Fruit fly (Drosophila melanogaster): ENCODE measurements around the gene CG6800.
"Not testable (repeated sequence)": the region's sequence is repeated elsewhere in the genome, so short reads cannot be mapped to it uniquely, and the experiment has no call there.

Gene CG6800

DNA sequence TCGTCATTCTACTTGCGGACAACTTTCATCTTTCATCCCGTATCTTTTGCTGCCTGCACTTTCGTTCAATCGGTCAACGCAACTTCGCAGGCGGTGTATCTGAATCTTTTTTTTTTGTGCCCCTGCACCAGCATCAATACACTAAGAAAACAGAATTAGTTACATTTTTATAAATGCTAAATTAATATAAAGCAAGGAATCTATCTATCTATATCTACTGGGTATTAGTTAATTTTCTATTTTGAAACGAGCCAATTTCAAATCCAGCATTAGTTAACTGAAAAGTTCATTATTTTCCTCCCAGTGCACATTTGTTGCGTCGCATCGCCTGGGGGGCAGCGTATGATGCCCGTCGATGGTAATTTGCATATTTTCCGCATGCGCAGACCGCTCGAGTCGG lies 43.0 kb upstream of the CG6800 start (continued):
- peak; percentile 74 for TF ChIP-seq CG4318 (GFP tag; optimal IDR thresholded peaks at IDR 0.05)
- peak; percentile 57 for TF ChIP-seq esn (GFP tag; optimal IDR thresholded peaks at IDR 0.05)
- peak; percentile 95 for TF ChIP-seq Hr4 (GFP tag; optimal IDR thresholded peaks at IDR 0.05)
- peak; percentile 29 for TF ChIP-seq Sox102F (GFP tag; optimal IDR thresholded peaks at IDR 0.05)
- TF ChIP-seq Lpt (GFP tag; optimal IDR thresholded peaks at IDR 0.05): peak; percentile 68
- TF ChIP-seq CG11902 (GFP tag; optimal IDR thresholded peaks at IDR 0.05): peak; percentile 8
- no peak for TF ChIP-seq Blimp-1 (GFP tag; optimal IDR thresholded peaks at IDR 0.05)
- peak; percentile 40 for TF ChIP-seq Ets96B (tag; optimal IDR thresholded peaks at IDR 0.05)
- peak in 1 of 2 experiments; percentile 56 for TF ChIP-seq salr (GFP tag; optimal IDR thresholded peaks at IDR 0.05)
- TF ChIP-seq achi (GFP tag; optimal IDR thresholded peaks at IDR 0.05): peak; percentile 78
- peak; percentile 46 for TF ChIP-seq CG8632 (GFP tag; optimal IDR thresholded peaks at IDR 0.05)
- TF ChIP-seq CG7368 (GFP tag; optimal IDR thresholded peaks at IDR 0.05): peak; percentile 9
- TF ChIP-seq topi (GFP tag; optimal IDR thresholded peaks at IDR 0.05): peak; percentile 22
- TF ChIP-seq spab (GFP tag; optimal IDR thresholded peaks at IDR 0.05): peak; percentile 14
- peak; percentile 28 for TF ChIP-seq Sox15 (GFP tag; optimal IDR thresholded peaks at IDR 0.05)
- peak; percentile 92 for TF ChIP-seq CG8119 (GFP tag; IDR thresholded peaks at IDR 0.05)
- peak; percentile 54 for TF ChIP-seq svp (GFP tag)
- TF ChIP-seq fkh (GFP tag; optimal IDR thresholded peaks at IDR 0.05): no peak
- TF ChIP-seq CG1621 (tag; optimal IDR thresholded peaks at IDR 0.05): no peak
- peak; percentile 57 for TF ChIP-seq Smox (GFP tag; optimal IDR thresholded peaks at IDR 0.05)
- peak; percentile 48; the same call in 1 of the 2 replicates for TF ChIP-seq CG11294 (GFP tag; IDR thresholded peaks at IDR 0.05)
- TF ChIP-seq fd85E (GFP tag; optimal IDR thresholded peaks at IDR 0.05): no peak
- TF ChIP-seq eg (GFP tag; IDR thresholded peaks at IDR 0.05): peak; percentile 90
- no peak for TF ChIP-seq CG10669 (GFP tag; optimal IDR thresholded peaks at IDR 0.05)
- peak; percentile 43 for TF ChIP-seq cyc (GFP tag; optimal IDR thresholded peaks at IDR 0.05)
- no peak for TF ChIP-seq fd59A (GFP tag; optimal IDR thresholded peaks at IDR 0.05)
- TF ChIP-seq Eip78C (GFP tag): peak; percentile 93
- TF ChIP-seq dsx (GFP tag; optimal IDR thresholded peaks at IDR 0.05; ENCODE audit: poor library complexity, severe bottlenecking): peak; percentile 40
- peak; percentile 87 for TF ChIP-seq CG6163 (GFP tag; IDR thresholded peaks at IDR 0.05)
- TF ChIP-seq Sox14 (GFP tag; optimal IDR thresholded peaks at IDR 0.05): peak; percentile 51
- peak; percentile 46 for TF ChIP-seq CG31627 (GFP tag; optimal IDR thresholded peaks at IDR 0.05)
- no peak for TF ChIP-seq CG9139 (GFP tag; optimal IDR thresholded peaks at IDR 0.05)
- TF ChIP-seq Gug (GFP tag; IDR thresholded peaks at IDR 0.05): peak; percentile 62
- peak; percentile 54 for TF ChIP-seq Eip75B (GFP tag; optimal IDR thresholded peaks at IDR 0.05)
- no peak for TF ChIP-seq Eip93F (GFP tag; optimal IDR thresholded peaks at IDR 0.05)
- TF ChIP-seq CG8319 (GFP tag; optimal IDR thresholded peaks at IDR 0.05): no peak
- TF ChIP-seq net (GFP tag; optimal IDR thresholded peaks at IDR 0.05): peak; percentile 70
- no peak for TF ChIP-seq CG6854 (GFP tag; optimal IDR thresholded peaks at IDR 0.05)
- peak; percentile 92 for TF ChIP-seq CG32006 (GFP tag; optimal IDR thresholded peaks at IDR 0.05)

DNA sequence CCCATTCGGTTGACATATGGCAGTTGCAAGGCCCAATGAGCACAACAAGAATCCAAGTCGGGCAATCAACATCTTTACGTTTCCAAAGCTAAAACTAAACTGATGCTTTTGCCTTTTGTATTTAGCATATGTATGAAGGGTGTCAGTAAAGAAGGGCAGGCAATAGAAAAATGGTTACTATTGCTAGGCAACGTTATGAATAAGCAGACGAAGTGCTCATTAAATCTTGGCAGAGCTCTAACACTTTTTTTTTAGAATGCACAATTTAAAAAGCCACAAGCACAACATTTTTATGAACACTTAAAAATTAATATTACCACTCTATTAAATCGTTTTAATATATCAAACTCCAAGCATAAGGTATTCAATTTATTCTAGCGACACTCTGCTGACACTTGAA lies 39.7 kb upstream of the CG6800 start, which contains the start of gene Sfp93F:
Sfp93F (minus strand) TSS at position 101 of the 400 bp plus-strand sequence.
- TF ChIP-seq CG6276 (GFP tag; optimal IDR thresholded peaks at IDR 0.05); CG31627 (GFP tag; optimal IDR thresholded peaks at IDR 0.05); Ets96B (tag; optimal IDR thresholded peaks at IDR 0.05): not testable (repeated sequence)

DNA sequence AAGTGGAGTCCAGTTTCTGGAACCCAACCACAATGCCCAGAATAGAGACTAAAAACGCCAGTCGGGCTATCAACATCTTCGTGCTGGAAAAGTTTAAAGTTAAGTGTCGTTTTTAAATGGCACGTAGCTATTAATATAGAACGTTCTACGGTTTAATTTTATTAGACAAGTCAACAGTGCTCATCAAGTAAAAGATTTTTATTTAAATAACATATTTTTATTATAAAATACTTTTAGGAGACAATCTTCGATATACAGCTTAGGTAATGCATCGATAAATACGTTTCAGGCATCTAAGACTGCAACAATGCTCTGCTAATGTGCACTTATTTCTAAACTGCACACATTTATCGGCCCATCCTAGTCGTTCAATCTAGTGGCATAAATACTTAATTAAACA lies 39.2 kb upstream of the CG6800 start, which contains the start of gene CG42869:
CG42869 (minus strand) TSS at position 101 of the 400 bp plus-strand sequence.
- TF ChIP-seq eg (GFP tag; IDR thresholded peaks at IDR 0.05): no peak
- TF ChIP-seq CG11294 (GFP tag; IDR thresholded peaks at IDR 0.05): no peak
